Fruit fly (Drosophila melanogaster) whole organism, embryonic: ENCODE data around the gene crq.

ENCODE experiments used
- CG10959 ChIP-seq: fragments of 200-800 bp; sonication (Bioruptor generic); IDR thresholded peaks from 2 replicates; pipeline ENCODE4 v1.3.6; 2022; ENCODE audit warnings: missing biosample characterization, missing genetic modification characterization
- CG11560 ChIP-seq: fragments of 200-800 bp; sonication (Bioruptor generic); IDR thresholded peaks from 3 replicates; pipeline ENCODE4 v1.3.6; 2022; ENCODE audit warnings: missing biosample characterization, missing genetic modification characterization
- CG12104 ChIP-seq: fragments of 200-800 bp; sonication (Bioruptor generic); optimal IDR thresholded peaks from 3 replicates; lab custom pipeline; 2016; ENCODE audit warnings: missing biosample characterization, missing genetic modification characterization
- CG12744 ChIP-seq: fragments of 200-800 bp; sonication (Bioruptor generic); optimal IDR thresholded peaks from 2 replicates; lab custom pipeline; 2016; ENCODE audit warnings: missing biosample characterization, missing genetic modification characterization
- CG13123 ChIP-seq: fragments of 200-800 bp; sonication (Bioruptor generic); optimal IDR thresholded peaks from 2 replicates; lab custom pipeline; 2016; ENCODE audit warnings: missing biosample characterization, missing genetic modification characterization
- CG13894 ChIP-seq: fragments of 200-800 bp; sonication (Bioruptor generic); optimal IDR thresholded peaks from 3 replicates; lab custom pipeline; 2018; ENCODE audit warnings: missing biosample characterization, mild to moderate bottlenecking, missing genetic modification characterization, moderate library complexity
- CG14014 ChIP-seq: fragments of 200-800 bp; sonication (Bioruptor generic); IDR thresholded peaks from 2 replicates; pipeline ENCODE4 v1.3.6; 2022; ENCODE audit warnings: missing biosample characterization, missing genetic modification characterization
- CG14050 ChIP-seq: fragments of 200-800 bp; sonication (Bioruptor generic); IDR thresholded peaks from 3 replicates; pipeline ENCODE4 v1.3.6; 2022; ENCODE audit warnings: missing biosample characterization, missing genetic modification characterization
- CG14860 ChIP-seq: fragments of 200-800 bp; sonication (Bioruptor generic); IDR thresholded peaks from 3 replicates; pipeline ENCODE4 v1.3.6; 2022; ENCODE audit warnings: missing biosample characterization, missing genetic modification characterization; ENCODE audit not compliant: partially characterized antibody
- CG15601 ChIP-seq: fragments of 200-800 bp; sonication (Bioruptor generic); optimal IDR thresholded peaks from 3 replicates; lab custom pipeline; 2019; ENCODE audit warnings: missing biosample characterization, mild to moderate bottlenecking, missing genetic modification characterization, moderate library complexity
- CG18262 ChIP-seq: fragments of 200-800 bp; optimal IDR thresholded peaks from 3 replicates; lab custom pipeline; 2019; ENCODE audit warnings: missing biosample characterization, mild to moderate bottlenecking, missing genetic modification characterization, moderate library complexity
- CG18476 ChIP-seq: fragments of 200-800 bp; sonication (Bioruptor generic); optimal IDR thresholded peaks from 2 replicates; lab custom pipeline; 2016; ENCODE audit warnings: missing biosample characterization, mild to moderate bottlenecking, missing genetic modification characterization
- CG3995 ChIP-seq: fragments of 200-800 bp; sonication (Bioruptor generic); optimal IDR thresholded peaks from 3 replicates; lab custom pipeline; 2016; ENCODE audit warnings: missing biosample characterization, missing genetic modification characterization
- CG4282 ChIP-seq: fragments of 200-800 bp; sonication (Bioruptor generic); optimal IDR thresholded peaks from 2 replicates; lab custom pipeline; 2016; ENCODE audit warnings: missing biosample characterization, missing genetic modification characterization
- CG4328 ChIP-seq: fragments of 200-800 bp; sonication (Bioruptor generic); optimal IDR thresholded peaks from 3 replicates; lab custom pipeline; 2017; ENCODE audit warnings: missing biosample characterization, missing genetic modification reagents, missing genetic modification characterization
- CG5953 ChIP-seq: fragments of 200-800 bp; sonication (Bioruptor generic); IDR thresholded peaks from 2 replicates; pipeline ENCODE4 v1.3.6; 2022; ENCODE audit warnings: missing biosample characterization, missing genetic modification characterization
- CG6272 ChIP-seq: fragments of 200-800 bp; sonication (Bioruptor generic); IDR thresholded peaks from 2 replicates; pipeline ENCODE4 v1.3.6; 2022; ENCODE audit warnings: missing biosample characterization, missing genetic modification characterization
- CG6689 ChIP-seq: fragments of 200-800 bp; sonication (Bioruptor generic); IDR thresholded peaks from 2 replicates; pipeline ENCODE4 v1.3.6; 2022; ENCODE audit warnings: missing biosample characterization, missing genetic modification characterization
- CG6854 ChIP-seq: fragments of 200-800 bp; sonication (Bioruptor generic); optimal IDR thresholded peaks from 3 replicates; lab custom pipeline; 2017; ENCODE audit warnings: missing biosample characterization, mild to moderate bottlenecking, missing genetic modification characterization
- CG8944 ChIP-seq: fragments of 200-800 bp; sonication (Bioruptor generic); optimal IDR thresholded peaks from 3 replicates; lab custom pipeline; 2016; ENCODE audit warnings: missing biosample characterization, missing genetic modification characterization
- CG9727 ChIP-seq: fragments of 200-800 bp; sonication (Bioruptor generic); optimal IDR thresholded peaks from 3 replicates; lab custom pipeline; 2017; ENCODE audit warnings: missing biosample characterization, mild to moderate bottlenecking, missing genetic modification characterization
- Chrac-16 ChIP-seq: fragments of 200-800 bp; sonication (Bioruptor generic); optimal IDR thresholded peaks from 3 replicates; lab custom pipeline; 2016; ENCODE audit warnings: missing biosample characterization, missing genetic modification characterization
- CrebB ChIP-seq: fragments of 200-800 bp; sonication (Bioruptor generic); optimal IDR thresholded peaks from 3 replicates; lab custom pipeline; 2018; ENCODE audit warnings: missing biosample characterization, mild to moderate bottlenecking, missing genetic modification characterization
- D ChIP-seq, 2 experiments: fragments of 200-800 bp in 1 of 2; fragments of >200 bp in 1 of 2; sonication (Bioruptor generic) in 1 of 2; optimal IDR thresholded peaks; 2 replicates in 1 of 2; 3 replicates in 1 of 2; lab custom pipeline; 2017; ENCODE audit warnings: mild to moderate bottlenecking in 1 of 2, missing biosample characterization in 1 of 2, missing genetic modification characterization in 1 of 2, missing genetic modification reagents in 1 of 2
- Dad ChIP-seq: fragments of 200-800 bp; sonication (Bioruptor generic); optimal IDR thresholded peaks from 3 replicates; lab custom pipeline; 2016; ENCODE audit warnings: missing biosample characterization, missing genetic modification characterization
- Dfd ChIP-seq, 2 experiments: fragments of >200 bp; optimal IDR thresholded peaks; 2 replicates each; lab custom pipeline; 2017; ENCODE audit warnings: missing biosample characterization in 2 of 2, missing genetic modification characterization in 2 of 2
- Ets65A ChIP-seq: fragments of 200-800 bp; sonication (Bioruptor generic); peaks from one replicate; lab custom pipeline; 2016; ENCODE audit warnings: missing biosample characterization, missing genetic modification characterization
- HLH54F ChIP-seq: fragments of 200-800 bp; sonication (Bioruptor generic); optimal IDR thresholded peaks from 3 replicates; lab custom pipeline; 2016; ENCODE audit warnings: missing biosample characterization, missing genetic modification characterization
- Kr ChIP-seq: fragments of 200-800 bp; sonication (Bioruptor generic); optimal IDR thresholded peaks from 2 replicates; lab custom pipeline; 2017; ENCODE audit warnings: missing biosample characterization, mild to moderate bottlenecking, missing genetic modification characterization
- MESR4 ChIP-seq: fragments of 200-800 bp; sonication (Bioruptor generic); optimal IDR thresholded peaks from 2 replicates; lab custom pipeline; 2018; ENCODE audit warnings: missing biosample characterization, mild to moderate bottlenecking, missing genetic modification characterization, moderate library complexity
- NfI ChIP-seq: fragments of 200-800 bp; sonication (Bioruptor generic); optimal IDR thresholded peaks from 3 replicates; lab custom pipeline; 2018; ENCODE audit warnings: missing biosample characterization, mild to moderate bottlenecking, missing genetic modification characterization, moderate library complexity
- Ravus ChIP-seq: fragments of 200-800 bp; sonication (Bioruptor generic); IDR thresholded peaks from 2 replicates; pipeline ENCODE4 v1.3.6; 2022; ENCODE audit warnings: missing biosample characterization, missing genetic modification characterization
- Sox100B ChIP-seq: fragments of 200-800 bp; sonication (Bioruptor generic); optimal IDR thresholded peaks from 3 replicates; lab custom pipeline; 2018; ENCODE audit warnings: missing biosample characterization, mild to moderate bottlenecking, missing genetic modification characterization
- abd-A ChIP-seq: fragments of 200-800 bp; sonication (Bioruptor generic); optimal IDR thresholded peaks from 3 replicates; lab custom pipeline; 2019; ENCODE audit warnings: missing biosample characterization, mild to moderate bottlenecking, missing genetic modification characterization, moderate library complexity
- bowl ChIP-seq: fragments of 200-800 bp; sonication (Bioruptor generic); IDR thresholded peaks from 2 replicates; pipeline ENCODE4 v1.3.6; 2022; ENCODE audit warnings: missing biosample characterization, missing genetic modification characterization
- bsh ChIP-seq, 2 experiments: fragments of 200-800 bp; sonication (Bioruptor generic); optimal IDR thresholded peaks; 2 replicates each; lab custom pipeline; 2017 to 2018; ENCODE audit warnings: mild to moderate bottlenecking in 2 of 2, missing biosample characterization in 2 of 2, missing genetic modification characterization in 2 of 2, moderate library complexity in 1 of 2
- btn ChIP-seq: fragments of 200-800 bp; sonication (Bioruptor generic); optimal IDR thresholded peaks from 2 replicates; lab custom pipeline; 2016; ENCODE audit warnings: missing biosample characterization, missing genetic modification characterization
- cas ChIP-seq: fragments of 200-800 bp; sonication (Bioruptor generic); IDR thresholded peaks from 2 replicates; pipeline ENCODE4 v1.3.6; 2022; ENCODE audit warnings: missing biosample characterization, missing genetic modification characterization
- chif ChIP-seq, 2 experiments: fragments of 200-800 bp; sonication (Bioruptor generic); optimal IDR thresholded peaks; 3 replicates each; lab custom pipeline; 2016; ENCODE audit warnings: missing biosample characterization in 2 of 2, missing genetic modification characterization in 2 of 2
- crc ChIP-seq: fragments of 200-800 bp; sonication (Bioruptor generic); optimal IDR thresholded peaks from 2 replicates; lab custom pipeline; 2016; ENCODE audit warnings: missing biosample characterization, missing genetic modification characterization
- crp ChIP-seq, 2 experiments: fragments of 200-800 bp; sonication (Bioruptor generic); optimal IDR thresholded peaks; 2 replicates in 1 of 2; 3 replicates in 1 of 2; lab custom pipeline; 2017; ENCODE audit warnings: missing biosample characterization in 2 of 2, missing genetic modification characterization in 2 of 2, mild to moderate bottlenecking in 1 of 2, moderate library complexity in 1 of 2
- dysf ChIP-seq: fragments of 200-800 bp; sonication (Bioruptor generic); IDR thresholded peaks from 3 replicates; pipeline ENCODE4 v1.3.6; 2022; ENCODE audit warnings: missing biosample characterization, missing genetic modification characterization
- fu2 ChIP-seq: fragments of 200-800 bp; sonication (Bioruptor generic); optimal IDR thresholded peaks from 2 replicates; lab custom pipeline; 2016; ENCODE audit warnings: missing biosample characterization, missing genetic modification characterization
- gce ChIP-seq: fragments of 200-800 bp; sonication (Bioruptor generic); IDR thresholded peaks from 3 replicates; pipeline ENCODE4 v1.3.6; 2022; ENCODE audit warnings: missing biosample characterization, missing genetic modification characterization
- ind ChIP-seq: fragments of 200-800 bp; sonication (Bioruptor generic); optimal IDR thresholded peaks from 3 replicates; lab custom pipeline; 2016; ENCODE audit warnings: missing biosample characterization, missing genetic modification characterization
- klu ChIP-seq: fragments of 200-800 bp; sonication (Bioruptor generic); IDR thresholded peaks from 2 replicates; pipeline ENCODE4 v1.3.6; 2022; ENCODE audit warnings: missing biosample characterization, missing genetic modification characterization
- sens ChIP-seq: fragments of 200-800 bp; sonication (Bioruptor generic); peaks from one replicate; lab custom pipeline; 2016; ENCODE audit warnings: missing biosample characterization, missing genetic modification characterization
- seq ChIP-seq: fragments of 200-800 bp; sonication (Bioruptor generic); IDR thresholded peaks from 2 replicates; pipeline ENCODE4 v1.3.6; 2022; ENCODE audit warnings: missing biosample characterization, missing genetic modification characterization
- sim ChIP-seq: fragments of 200-800 bp; sonication (Bioruptor generic); IDR thresholded peaks from 2 replicates; pipeline ENCODE4 v1.3.6; 2022; ENCODE audit warnings: missing biosample characterization, missing genetic modification characterization
- tin ChIP-seq: fragments of 200-800 bp; sonication (Bioruptor generic); optimal IDR thresholded peaks from 3 replicates; lab custom pipeline; 2016; ENCODE audit warnings: missing biosample characterization, missing genetic modification characterization
- twi ChIP-seq: fragments of 200-800 bp; optimal IDR thresholded peaks from 2 replicates; lab custom pipeline; 2019; ENCODE audit warnings: missing biosample characterization, mild to moderate bottlenecking, missing genetic modification characterization, moderate library complexity

Gene crq

DNA sequence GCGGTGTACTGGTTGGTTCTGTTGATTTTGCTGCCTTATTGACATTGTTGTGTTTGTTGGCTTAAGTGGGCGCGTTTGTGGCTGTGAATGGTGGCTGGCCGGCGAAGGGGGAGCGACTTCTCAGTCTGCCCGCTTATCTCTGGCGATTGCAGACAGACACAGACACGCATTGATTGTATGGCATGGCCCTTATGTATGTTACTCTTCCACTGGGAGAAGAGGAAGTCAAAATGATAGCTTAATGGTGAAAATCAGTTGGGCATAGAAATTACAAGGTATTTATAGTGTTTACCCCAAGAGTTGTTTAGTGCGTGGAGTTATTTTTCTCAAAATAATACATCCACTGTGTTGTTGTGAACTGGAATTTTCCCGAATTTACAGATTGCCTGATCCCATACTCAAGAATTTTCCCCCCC is 33.0 kb upstream of the crq start (continued):
- no peak for TF ChIP-seq CG6272 (GFP tag; lab: Robert Waterston, UW)
- no peak for TF ChIP-seq D (optimal IDR thresholded peaks at IDR 0.05; lab: Kevin White, UChicago)
- TF ChIP-seq D (GFP tag; optimal IDR thresholded peaks at IDR 0.05; lab: Kevin White, UChicago) = peak; percentile 89
- peak; percentile 90 for TF ChIP-seq CG5953 (GFP tag; lab: Robert Waterston, UW)
- peak; percentile 98 for TF ChIP-seq sens (GFP tag; lab: Kevin White, UChicago)
- TF ChIP-seq CrebB (tag; lab: Kevin White, UChicago) = peak; percentile 94
- TF ChIP-seq CG12104 = peak; percentile 86
- TF ChIP-seq bsh (GFP tag; optimal IDR thresholded peaks at IDR 0.05; lab: Kevin White, UChicago) = peak; percentile 57 to 86
- TF ChIP-seq ind (GFP tag; lab: Kevin White, UChicago) = peak; percentile 36
- peak; percentile 74 to 92 for TF ChIP-seq chif (GFP tag; optimal IDR thresholded peaks at IDR 0.05; lab: Kevin White, UChicago)
- TF ChIP-seq NfI (GFP tag; lab: Kevin White, UChicago) = peak; percentile 80
- peak; percentile 84 for TF ChIP-seq Dad
- peak; percentile 79 for TF ChIP-seq CG6854
- TF ChIP-seq Ravus (GFP tag; lab: Robert Waterston, UW) = no peak
- TF ChIP-seq tin (GFP tag; lab: Kevin White, UChicago) = peak; percentile 72
- peak; percentile 93 for TF ChIP-seq CG4328
- TF ChIP-seq CG13123 (GFP tag; lab: Kevin White, UChicago) = peak; percentile 93
- peak; percentile 70 for TF ChIP-seq CG18262 (tag; lab: Kevin White, UChicago)
- peak; percentile 91 for TF ChIP-seq sim (GFP tag; lab: Robert Waterston, UW)
- TF ChIP-seq CG14050 = peak; percentile 80
- TF ChIP-seq CG15601 (tag; lab: Kevin White, UChicago) = peak; percentile 95
- peak; percentile 21 for TF ChIP-seq Chrac-16 (GFP tag; lab: Kevin White, UChicago)
- peak; percentile 62 for TF ChIP-seq CG3995
- peak; percentile 87 for TF ChIP-seq Kr (GFP tag; lab: Kevin White, UChicago)
- TF ChIP-seq Ets65A (GFP tag; lab: Kevin White, UChicago) = peak; percentile 91
- TF ChIP-seq CG13894 (tag; lab: Kevin White, UChicago) = no peak
- TF ChIP-seq CG11560 (tag; lab: Robert Waterston, UW) = 0 out of 3 replicates have a peak, but pooled peaks have one; percentile 22
- TF ChIP-seq bowl (GFP tag; lab: Robert Waterston, UW) = peak; percentile 72
- TF ChIP-seq CG18476 (GFP tag; lab: Kevin White, UChicago) = peak; percentile 85
- TF ChIP-seq CG4282 (GFP tag; lab: Kevin White, UChicago) = peak; percentile 90
- no peak for TF ChIP-seq CG14860
- TF ChIP-seq twi (tag; lab: Kevin White, UChicago) = peak; percentile 56
- TF ChIP-seq abd-A (tag; lab: Kevin White, UChicago) = peak; percentile 58
- peak; percentile 91 for TF ChIP-seq CG9727 (GFP tag; lab: Kevin White, UChicago)
- TF ChIP-seq fu2 (GFP tag; lab: Kevin White, UChicago) = peak; percentile 63
- peak; percentile 95 for TF ChIP-seq gce
- TF ChIP-seq seq (GFP tag; lab: Robert Waterston, UW) = peak; percentile 90
- 0 out of 2 replicates have a peak, but pooled peaks have one; percentile 47 for TF ChIP-seq klu
- TF ChIP-seq CG10959 (GFP tag; lab: Robert Waterston, UW) = peak; percentile 70
- TF ChIP-seq cas (GFP tag; lab: Robert Waterston, UW) = peak; percentile 41; the same call in 1 of the 2 replicates
- TF ChIP-seq CG8944 (GFP tag; lab: Kevin White, UChicago) = peak; percentile 86
- TF ChIP-seq CG6689 (GFP tag; lab: Robert Waterston, UW) = peak; percentile 79
- peak; percentile 74 for TF ChIP-seq CG12744
- TF ChIP-seq Dfd (GFP tag; optimal IDR thresholded peaks at IDR 0.05; lab: Kevin White, UChicago) = no peak
- peak; percentile 89 for TF ChIP-seq btn (GFP tag; lab: Kevin White, UChicago)
- TF ChIP-seq CG14014 (GFP tag; lab: Robert Waterston, UW) = peak; percentile 91; the same call in 1 of the 2 replicates
- peak; percentile 92 for TF ChIP-seq Sox100B (GFP tag; lab: Kevin White, UChicago)
- peak; percentile 53 for TF ChIP-seq crc (GFP tag; lab: Kevin White, UChicago)
- peak; percentile 52 for TF ChIP-seq MESR4 (GFP tag; lab: Kevin White, UChicago)
- TF ChIP-seq crp (GFP tag; optimal IDR thresholded peaks at IDR 0.05; lab: Kevin White, UChicago) = peak in 1 of 2 experiments; percentile 45
- peak; percentile 77 for TF ChIP-seq dysf (GFP tag; lab: Robert Waterston, UW)
- TF ChIP-seq HLH54F (GFP tag; lab: Kevin White, UChicago) = peak; percentile 49
